Worm (Caenorhabditis elegans) whole organism, dauer: Measurements from ENCODE around the gene oig-3.

Experiments used
- unc-62 ChIP-seq: sonication (generic microtip); optimal IDR thresholded peaks from 2 replicates; lab custom pipeline; 2017; ENCODE audit warnings: missing biosample characterization, missing genetic modification reagents, missing genetic modification characterization

Gene oig-3

DNA sequence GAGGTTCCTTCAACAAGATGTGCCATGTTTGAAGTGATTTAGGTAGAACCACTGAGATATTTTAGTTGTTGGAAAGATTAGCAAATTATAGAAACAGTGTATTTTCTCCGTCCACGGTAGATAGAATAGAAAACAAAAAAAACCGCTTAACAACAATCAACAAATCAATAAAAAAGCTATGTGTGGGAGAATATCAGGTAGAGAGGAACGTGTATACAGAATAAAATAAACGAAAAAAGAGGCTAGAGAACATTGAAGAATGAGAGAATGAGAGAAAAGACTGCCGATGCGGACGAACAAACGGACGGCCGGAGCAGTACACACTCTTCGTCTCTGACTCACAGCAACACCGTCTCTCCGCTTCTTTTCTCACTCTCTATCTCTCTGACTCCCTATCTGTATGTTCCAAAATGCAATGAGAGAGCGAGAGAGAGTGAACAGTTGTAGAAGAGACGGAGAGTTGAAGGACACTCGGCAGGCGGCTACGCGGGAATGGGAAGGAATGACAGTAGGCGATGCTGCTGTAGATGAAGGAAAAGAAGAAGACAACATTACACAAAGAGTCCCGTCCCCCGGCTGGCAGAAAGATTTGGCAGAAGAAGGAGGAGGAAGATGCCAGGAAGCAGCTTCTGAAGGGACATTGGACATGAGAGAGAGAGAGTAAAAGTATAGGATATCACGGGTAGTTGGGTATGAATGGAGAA is 32.7 kb upstream of the oig-3 start, which contains the start of gene unc-112:
Gene unc-112, minus strand, starts transcription at position 51 of the 704 bp plus-strand sequence.
- TF ChIP-seq unc-62 (GFP tag; lab: Kevin White, UChicago): no peak

DNA sequence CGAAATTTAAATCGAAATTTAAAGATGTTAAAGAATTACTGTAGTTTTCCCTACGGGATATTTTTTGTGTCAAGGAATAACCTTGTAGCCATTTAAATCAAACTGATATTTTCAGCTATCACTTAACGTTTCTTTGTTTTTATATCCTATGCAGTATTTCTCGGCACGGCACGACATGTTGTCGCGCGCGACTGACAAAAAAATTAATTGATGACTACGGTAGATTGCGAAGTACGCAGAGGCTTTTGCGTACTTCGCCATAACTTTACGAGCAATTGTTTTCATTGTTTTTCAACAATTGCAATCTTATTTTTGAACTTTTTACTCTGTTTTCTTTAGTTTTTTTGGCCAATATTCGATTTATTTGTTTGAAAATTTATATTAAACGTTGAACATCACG is 31.4 kb upstream of the oig-3 start:
- no peak for TF ChIP-seq unc-62 (GFP tag; lab: Kevin White, UChicago)

- TF ChIP-seq unc-62 (GFP tag; lab: Kevin White, UChicago): no peak
These were observed 30.8 kb upstream of the oig-3 start, which contains the start of gene set-5 for ce11 chrV:14698666-14699065. set-5 (plus strand) TSS chrV:14698966.

ce11 chrV:14707958-14708357 is 21.5 kb upstream of the oig-3 start, which contains the start of gene R08A2.9:
R08A2.9 (plus strand) TSS chrV:14708258.
- no peak for TF ChIP-seq unc-62 (GFP tag; lab: Kevin White, UChicago)

DNA sequence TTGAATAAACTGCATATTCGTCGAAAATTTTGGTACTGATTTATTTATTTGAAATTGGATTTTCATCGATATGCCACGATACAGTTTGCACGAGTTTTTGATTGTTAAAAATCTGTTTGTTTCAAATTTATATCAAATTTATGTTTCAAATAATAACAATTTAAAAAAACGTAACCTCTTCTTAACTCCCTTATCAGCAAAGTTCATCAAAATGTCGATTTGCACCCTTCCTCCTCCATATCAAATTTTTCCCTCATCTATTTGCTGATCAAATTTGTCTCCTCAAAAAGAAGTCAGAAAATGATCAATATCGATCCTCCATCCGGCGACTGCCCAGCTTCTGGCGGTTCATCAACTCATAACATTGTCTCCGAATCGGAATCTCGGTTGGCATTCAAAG is 18.4 kb upstream of the oig-3 start, which contains the start of gene ssp-33:
Gene ssp-33, plus strand, starts transcription at position 301 of the 400 bp plus-strand sequence.
- no peak for TF ChIP-seq unc-62 (GFP tag; lab: Kevin White, UChicago)

ce11 chrV:14712316-14712715 is 17.1 kb upstream of the oig-3 start, which contains the start of gene R08A2.5:
R08A2.5 (plus strand) TSS chrV:14712616.
- TF ChIP-seq unc-62 (GFP tag; lab: Kevin White, UChicago): no peak

DNA sequence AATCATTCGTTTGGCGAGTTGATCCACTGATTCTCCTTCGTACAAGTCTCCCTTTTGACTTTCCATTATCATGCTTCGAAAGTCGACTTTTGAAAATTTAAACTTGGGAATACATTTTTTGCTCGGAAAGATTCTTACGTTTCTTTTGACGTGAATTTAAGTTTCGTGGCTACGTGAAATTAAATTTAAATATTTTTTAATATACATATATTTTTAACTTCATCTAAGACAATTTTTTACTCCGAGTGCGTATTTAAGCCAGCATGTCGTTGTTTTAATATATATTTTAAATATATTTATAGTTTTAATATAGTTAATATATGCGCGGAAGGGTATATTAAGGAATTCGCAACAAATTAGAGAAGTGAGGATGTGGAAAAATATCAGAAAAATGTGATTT is 13.8 kb upstream of the oig-3 start, which contains the start of gene R08A2.2:
Gene R08A2.2, minus strand, starts transcription at position 101 of the 400 bp plus-strand sequence.
- no peak for TF ChIP-seq unc-62 (GFP tag; lab: Kevin White, UChicago)

- TF ChIP-seq unc-62 (GFP tag; lab: Kevin White, UChicago): no peak
These were observed 13.3 kb upstream of the oig-3 start, which contains the start of gene fbxa-147 for ce11 chrV:14716114-14716513. fbxa-147 (plus strand) TSS chrV:14716499.

ce11 chrV:14719491-14719890 is 10.0 kb upstream of the oig-3 start, which contains the start of gene R08A2.1:
R08A2.1 (minus strand) TSS chrV:14719591.
- no peak for TF ChIP-seq unc-62 (GFP tag; lab: Kevin White, UChicago)

DNA sequence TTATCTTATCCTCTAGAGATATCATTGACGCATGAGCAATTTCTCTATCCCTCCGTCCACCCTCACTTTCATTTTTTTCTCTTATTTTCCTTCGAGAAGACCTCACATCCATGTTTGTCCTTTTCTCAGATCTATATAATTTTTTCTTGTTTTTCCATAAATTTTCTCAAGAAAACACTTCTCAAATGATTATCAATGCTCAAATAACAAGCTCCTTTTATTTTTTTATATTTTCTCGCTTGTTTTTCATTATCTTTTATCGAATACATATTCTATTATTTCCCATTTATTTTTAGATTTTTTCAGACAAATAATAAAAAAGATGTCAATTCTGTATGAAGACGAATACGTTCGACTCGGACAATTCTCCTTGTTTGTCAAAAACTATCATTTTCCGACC is 6.4 kb upstream of the oig-3 start, which contains the start of gene R08A2.7:
Gene R08A2.7, plus strand, starts transcription at position 301 of the 400 bp plus-strand sequence.
- TF ChIP-seq unc-62 (GFP tag; lab: Kevin White, UChicago): no peak

DNA sequence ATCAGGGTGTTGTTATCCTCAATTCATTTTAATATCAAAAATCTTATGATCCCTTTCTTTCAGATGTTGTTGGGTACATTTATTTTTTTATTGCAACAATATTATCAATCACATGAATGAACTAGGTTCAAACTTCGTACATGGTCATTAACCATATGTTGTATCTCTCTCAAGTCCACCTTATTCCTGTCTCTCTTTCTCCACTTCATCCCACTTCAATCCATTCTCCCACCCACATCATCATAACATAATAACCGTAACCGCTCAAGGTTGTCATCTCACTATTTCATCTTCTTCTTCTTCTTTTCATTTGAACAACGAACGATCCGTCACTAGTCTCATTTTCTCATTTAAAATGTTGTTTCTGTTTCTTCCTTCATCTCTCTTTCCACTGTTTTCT is 4.0 kb upstream of the oig-3 start:
- no peak for TF ChIP-seq unc-62 (GFP tag; lab: Kevin White, UChicago)

DNA sequence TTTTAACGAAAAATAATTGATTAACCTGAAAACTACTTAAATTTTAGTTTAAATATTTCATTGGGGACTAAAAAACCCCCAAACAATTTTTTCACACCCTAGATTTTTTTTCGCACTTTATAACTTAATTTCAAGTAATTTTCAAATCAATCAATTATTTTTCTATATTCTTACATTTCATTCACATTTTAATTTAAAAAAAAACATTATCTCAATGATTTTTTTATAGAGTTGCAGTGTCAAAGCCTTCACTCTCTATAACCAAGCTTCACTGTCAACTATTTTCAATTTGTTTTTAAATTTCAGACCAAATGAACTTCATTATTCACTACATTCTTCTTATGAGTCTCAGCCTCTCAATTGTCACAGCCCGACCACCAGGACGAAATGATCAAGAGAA is 2.8 kb upstream of the oig-3 start, which contains the start of gene Y50E8A.1:
Gene Y50E8A.1, plus strand, starts transcription at position 301 of the 400 bp plus-strand sequence.
- no peak for TF ChIP-seq unc-62 (GFP tag; lab: Kevin White, UChicago)

DNA sequence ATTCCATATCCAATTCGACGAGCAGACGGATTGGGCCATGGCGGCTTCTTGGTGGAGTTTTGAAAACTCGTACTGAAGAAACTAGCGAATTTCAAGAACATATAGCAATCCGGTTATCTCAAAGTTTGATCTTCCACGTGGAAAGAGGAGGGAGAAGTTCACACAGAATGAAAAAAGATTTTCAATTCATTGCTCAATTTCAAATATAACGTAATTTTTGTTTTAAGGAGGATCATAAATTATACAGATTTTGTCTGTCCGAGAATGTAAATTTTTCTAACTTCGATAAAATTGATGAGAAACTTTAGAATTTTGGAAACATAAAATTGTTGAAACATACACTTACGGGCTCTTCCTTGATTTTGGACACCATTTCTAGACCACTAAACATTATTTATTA is 689 bp upstream of the oig-3 start, which contains the start of gene Y50E8A.2:
Gene Y50E8A.2, minus strand, starts transcription at position 101 of the 400 bp plus-strand sequence.
- no peak for TF ChIP-seq unc-62 (GFP tag; lab: Kevin White, UChicago)

- no peak for TF ChIP-seq unc-62 (GFP tag; lab: Kevin White, UChicago)
These were observed 4.8 kb downstream of the oig-3 start, which contains the start of gene unc-61 for ce11 chrV:14734187-14734765. unc-61 (minus strand) TSS chrV:14734237.

ce11 chrV:14736851-14737250 is 7.4 kb downstream of the oig-3 start, which contains the start of gene Y50E8A.5:
Y50E8A.5 (minus strand) TSS chrV:14736951.
- no peak for TF ChIP-seq unc-62 (GFP tag; lab: Kevin White, UChicago)

DNA sequence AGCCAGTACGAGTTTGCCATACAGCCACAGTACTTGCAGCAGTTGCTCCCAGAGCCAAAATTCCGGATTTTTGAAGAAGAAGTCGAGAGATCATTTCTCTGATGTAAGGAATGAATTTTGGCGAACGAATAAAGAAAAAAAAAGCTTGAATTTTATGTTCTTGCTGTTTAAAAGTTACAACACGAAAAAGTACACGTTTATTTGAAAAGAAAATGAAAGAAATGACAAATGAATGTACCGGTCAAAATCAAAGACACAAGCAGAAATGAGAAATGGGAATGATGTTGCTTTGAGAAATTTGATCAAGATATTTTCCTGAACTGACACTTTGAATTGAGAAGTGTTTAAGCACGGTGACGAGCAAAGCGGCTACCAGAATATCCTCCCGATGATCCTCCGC is 11.8 kb downstream of the oig-3 start, which contains the start of gene Y50E8A.6:
Gene Y50E8A.6, minus strand, starts transcription at position 101 of the 400 bp plus-strand sequence.
- no peak for TF ChIP-seq unc-62 (GFP tag; lab: Kevin White, UChicago)
